Worm (Caenorhabditis elegans): ENCODE data around the gene penr-1.

- TF ChIP-seq ama-1 (optimal IDR thresholded peaks at IDR 0.05) = no peak
- TF ChIP-seq unc-55 (GFP tag; optimal IDR thresholded peaks at IDR 0.05) = no peak
- TF ChIP-seq nhr-10 (tag; optimal IDR thresholded peaks at IDR 0.05) = no peak
- no peak for TF ChIP-seq nhr-25 (tag; optimal IDR thresholded peaks at IDR 0.05)
These were observed 26.7 kb downstream of the penr-1 start for ce11 chrV:5295940-5296339.
